Fruit fly (Drosophila melanogaster): ENCODE results near the gene dia.

The dia gene

dm6 chr2L:20798351-20798777, 40.4 kb downstream of the dia start (continued):
- TF ChIP-seq acj6 (GFP tag; optimal IDR thresholded peaks at IDR 0.05) (no peak), Blimp-1 (GFP tag; optimal IDR thresholded peaks at IDR 0.05) (no peak), CG1621 (tag; optimal IDR thresholded peaks at IDR 0.05) (peak; percentile 48), Hr4 (GFP tag; optimal IDR thresholded peaks at IDR 0.05) (no peak), Sox102F (GFP tag; optimal IDR thresholded peaks at IDR 0.05) (peak; percentile 22), CG15336 (GFP tag; IDR thresholded peaks at IDR 0.05) (peak; percentile 25; the same call in 1 of the 2 replicates), Met (GFP tag; optimal IDR thresholded peaks at IDR 0.05) (no peak), CG31627 (GFP tag; optimal IDR thresholded peaks at IDR 0.05) (no peak), CG7368 (GFP tag; optimal IDR thresholded peaks at IDR 0.05) (no peak), cyc (GFP tag; optimal IDR thresholded peaks at IDR 0.05) (no peak), CG11294 (GFP tag; IDR thresholded peaks at IDR 0.05) (no peak)

dm6 chr2L:20799991-20800897, 42.3 kb downstream of the dia start:
- TF ChIP-seq CG6854 (GFP tag; optimal IDR thresholded peaks at IDR 0.05) (peak; percentile 91), CG10669 (GFP tag; optimal IDR thresholded peaks at IDR 0.05) (peak; percentile 97), fd85E (GFP tag; optimal IDR thresholded peaks at IDR 0.05) (peak; percentile 79), dac (GFP tag; optimal IDR thresholded peaks at IDR 0.05) (peak; percentile 38), CG15336 (GFP tag; IDR thresholded peaks at IDR 0.05) (peak; percentile 65), CG11902 (GFP tag; optimal IDR thresholded peaks at IDR 0.05) (peak; percentile 90), Blimp-1 (GFP tag; optimal IDR thresholded peaks at IDR 0.05) (peak; percentile 90), cyc (GFP tag; optimal IDR thresholded peaks at IDR 0.05) (peak; percentile 98), CG7368 (GFP tag; optimal IDR thresholded peaks at IDR 0.05) (peak; percentile 93), CG4318 (GFP tag; optimal IDR thresholded peaks at IDR 0.05) (peak; percentile 50), Gug (GFP tag; IDR thresholded peaks at IDR 0.05) (peak; percentile 61), Eip75B (GFP tag; optimal IDR thresholded peaks at IDR 0.05) (peak; percentile 97), lz (GFP tag; optimal IDR thresholded peaks at IDR 0.05) (peak; percentile 97), fd59A (GFP tag; optimal IDR thresholded peaks at IDR 0.05) (peak; percentile 96), CG8319 (GFP tag; optimal IDR thresholded peaks at IDR 0.05) (peak; percentile 94), Hr38 (GFP tag; optimal IDR thresholded peaks at IDR 0.05) (no peak), Ets21C (GFP tag; optimal IDR thresholded peaks at IDR 0.05) (peak; percentile 97), pdm3 (GFP tag; optimal IDR thresholded peaks at IDR 0.05) (peak; percentile 95), Sox14 (GFP tag; optimal IDR thresholded peaks at IDR 0.05) (peak; percentile 97), vri (GFP tag; optimal IDR thresholded peaks at IDR 0.05) (peak; percentile 97), net (GFP tag; optimal IDR thresholded peaks at IDR 0.05) (peak; percentile 93), spab (GFP tag; optimal IDR thresholded peaks at IDR 0.05) (peak; percentile 98), OdsH (GFP tag; optimal IDR thresholded peaks at IDR 0.05) (peak; percentile 94), CG34406 (GFP tag; optimal IDR thresholded peaks at IDR 0.05) (peak; percentile 93), CG8632 (GFP tag; optimal IDR thresholded peaks at IDR 0.05) (peak; percentile 93), CG16779 (tag; optimal IDR thresholded peaks at IDR 0.05) (peak; percentile 77), Smox (GFP tag; optimal IDR thresholded peaks at IDR 0.05) (peak; percentile 97), salr (GFP tag; optimal IDR thresholded peaks at IDR 0.05) (peak; percentile 82 to 97), svp (GFP tag) (peak; percentile 99), dsx (GFP tag; optimal IDR thresholded peaks at IDR 0.05; ENCODE audit: poor library complexity, severe bottlenecking) (peak; percentile 96), CG3919 (GFP tag; optimal IDR thresholded peaks at IDR 0.05) (peak; percentile 97), CG32006 (GFP tag; optimal IDR thresholded peaks at IDR 0.05) (peak; percentile 79), CG6792 (GFP tag; optimal IDR thresholded peaks at IDR 0.05) (peak; percentile 95), CG9139 (GFP tag; optimal IDR thresholded peaks at IDR 0.05) (peak; percentile 95), Hr39 (GFP tag; optimal IDR thresholded peaks at IDR 0.05) (peak; percentile 98), topi (GFP tag; optimal IDR thresholded peaks at IDR 0.05) (peak; percentile 97), ss (GFP tag; optimal IDR thresholded peaks at IDR 0.05) (peak; percentile 96 to 98), Eip78C (GFP tag) (peak; percentile 99), CG3032 (tag; optimal IDR thresholded peaks at IDR 0.05) (peak; percentile 97), CG11294 (GFP tag; IDR thresholded peaks at IDR 0.05) (no peak; the same call in 1 of the 2 replicates), esn (GFP tag; optimal IDR thresholded peaks at IDR 0.05) (peak; percentile 98), acj6 (GFP tag; optimal IDR thresholded peaks at IDR 0.05) (peak; percentile 96)
